Fruit fly (Drosophila melanogaster) whole organism, embryonic: ENCODE measurements around the gene CG34290.

Experiments
- B-H1 ChIP-seq: fragments of 200-800 bp; sonication (Bioruptor generic); IDR thresholded peaks from 3 replicates; pipeline ENCODE4 v1.3.6; 2022; ENCODE audit warnings: missing biosample characterization, missing genetic modification characterization
- Bteb2 ChIP-seq: fragments of 200-800 bp; sonication (Bioruptor generic); optimal IDR thresholded peaks from 2 replicates; lab custom pipeline; 2016; ENCODE audit warnings: missing biosample characterization, missing genetic modification characterization
- CG10366 ChIP-seq: fragments of 200-800 bp; sonication (Bioruptor generic); IDR thresholded peaks from 2 replicates; pipeline ENCODE4 v1.3.6; 2022; ENCODE audit warnings: missing biosample characterization, missing genetic modification characterization
- CG12104 ChIP-seq: fragments of 200-800 bp; sonication (Bioruptor generic); optimal IDR thresholded peaks from 3 replicates; lab custom pipeline; 2016; ENCODE audit warnings: missing biosample characterization, missing genetic modification characterization
- CG12942 ChIP-seq: fragments of 200-800 bp; sonication (Bioruptor generic); optimal IDR thresholded peaks from 3 replicates; lab custom pipeline; 2016; ENCODE audit warnings: missing biosample characterization, missing genetic modification characterization
- CG13296 ChIP-seq: fragments of 200-800 bp; sonication (Bioruptor generic); optimal IDR thresholded peaks from 3 replicates; lab custom pipeline; 2018; ENCODE audit warnings: missing biosample characterization, mild to moderate bottlenecking, missing genetic modification characterization
- CG16779 ChIP-seq: fragments of 200-800 bp; sonication (Bioruptor generic); IDR thresholded peaks from 2 replicates; pipeline ENCODE4 v1.3.6; 2022; ENCODE audit warnings: missing biosample characterization, missing genetic modification characterization
- CG16815 ChIP-seq: fragments of 200-800 bp; sonication (Bioruptor generic); optimal IDR thresholded peaks from 3 replicates; lab custom pipeline; 2017; ENCODE audit warnings: missing biosample characterization, mild to moderate bottlenecking, missing genetic modification characterization
- CG17612 ChIP-seq: fragments of 200-800 bp; sonication (Bioruptor generic); IDR thresholded peaks from 2 replicates; pipeline ENCODE4 v1.3.6; 2022; ENCODE audit warnings: missing biosample characterization, missing genetic modification characterization
- CG18476 ChIP-seq: fragments of 200-800 bp; sonication (Bioruptor generic); optimal IDR thresholded peaks from 2 replicates; lab custom pipeline; 2016; ENCODE audit warnings: missing biosample characterization, mild to moderate bottlenecking, missing genetic modification characterization
- CG18619 ChIP-seq: fragments of 200-800 bp; sonication (Bioruptor generic); optimal IDR thresholded peaks from 3 replicates; lab custom pipeline; 2017; ENCODE audit warnings: missing biosample characterization, mild to moderate bottlenecking, missing genetic modification characterization
- CG31224 ChIP-seq: fragments of 200-800 bp; sonication (Bioruptor generic); IDR thresholded peaks from 2 replicates; pipeline ENCODE4 v1.3.6; 2022; ENCODE audit warnings: missing biosample characterization, missing genetic modification characterization
- CG4282 ChIP-seq: fragments of 200-800 bp; sonication (Bioruptor generic); optimal IDR thresholded peaks from 2 replicates; lab custom pipeline; 2016; ENCODE audit warnings: missing biosample characterization, missing genetic modification characterization
- CG7556 ChIP-seq: fragments of 200-800 bp; sonication (Bioruptor generic); optimal IDR thresholded peaks from 2 replicates; lab custom pipeline; 2017; ENCODE audit warnings: missing biosample characterization, mild to moderate bottlenecking, missing genetic modification characterization
- CG9215 ChIP-seq: fragments of 200-800 bp; sonication (Bioruptor generic); IDR thresholded peaks from 2 replicates; pipeline ENCODE4 v1.3.6; 2022; ENCODE audit warnings: missing biosample characterization, missing genetic modification characterization
- CHES-1-like ChIP-seq: fragments of 200-800 bp; sonication (Bioruptor generic); optimal IDR thresholded peaks from 2 replicates; lab custom pipeline; 2016; ENCODE audit warnings: missing biosample characterization, missing genetic modification characterization
- CTCF ChIP-seq: fragments of 200-800 bp; sonication (Bioruptor generic); optimal IDR thresholded peaks from 2 replicates; lab custom pipeline; 2017; ENCODE audit warnings: missing biosample characterization, mild to moderate bottlenecking, missing genetic modification characterization, moderate library complexity
- CkIIα-i1 ChIP-seq: fragments of 200-800 bp; sonication (Bioruptor generic); IDR thresholded peaks from 2 replicates; pipeline ENCODE4 v1.3.6; 2022; ENCODE audit warnings: missing biosample characterization, missing genetic modification characterization
- D ChIP-seq, 2 experiments: fragments of 200-800 bp in 1 of 2; fragments of >200 bp in 1 of 2; sonication (Bioruptor generic) in 1 of 2; optimal IDR thresholded peaks; 2 replicates in 1 of 2; 3 replicates in 1 of 2; lab custom pipeline; 2017; ENCODE audit warnings: mild to moderate bottlenecking in 1 of 2, missing biosample characterization in 1 of 2, missing genetic modification characterization in 1 of 2, missing genetic modification reagents in 1 of 2
- Deaf1 ChIP-seq: fragments of 200-800 bp; optimal IDR thresholded peaks from 3 replicates; lab custom pipeline; 2019; ENCODE audit warnings: missing biosample characterization, mild to moderate bottlenecking, missing genetic modification characterization, moderate library complexity
- Doc3 ChIP-seq: fragments of 200-800 bp; sonication (Bioruptor generic); IDR thresholded peaks from 3 replicates; pipeline ENCODE4 v1.3.6; 2022; ENCODE audit warnings: missing biosample characterization, missing genetic modification characterization; ENCODE audit not compliant: partially characterized antibody
- HHEX ChIP-seq: fragments of 200-800 bp; sonication (Bioruptor generic); optimal IDR thresholded peaks from 3 replicates; lab custom pipeline; 2017; ENCODE audit warnings: missing biosample characterization, mild to moderate bottlenecking, missing genetic modification characterization, missing genetic modification reagents
- HLHmδ ChIP-seq: fragments of 200-800 bp; sonication (Bioruptor generic); optimal IDR thresholded peaks from 2 replicates; lab custom pipeline; 2018; ENCODE audit warnings: missing biosample characterization, mild to moderate bottlenecking, missing genetic modification characterization, moderate library complexity
- Hr51 ChIP-seq, 2 experiments: fragments of 200-800 bp; sonication (Bioruptor generic); optimal IDR thresholded peaks; 2 replicates in 1 of 2; 3 replicates in 1 of 2; lab custom pipeline; 2016 to 2018; ENCODE audit warnings: missing biosample characterization in 2 of 2, missing genetic modification characterization in 2 of 2, mild to moderate bottlenecking in 1 of 2, moderate library complexity in 1 of 2
- Jarid2 ChIP-seq: fragments of 200-800 bp; sonication (Bioruptor generic); optimal IDR thresholded peaks from 3 replicates; lab custom pipeline; 2017; ENCODE audit warnings: mild to moderate bottlenecking, missing biosample characterization, missing genetic modification reagents, missing genetic modification characterization
- Kr ChIP-seq: fragments of 200-800 bp; sonication (Bioruptor generic); optimal IDR thresholded peaks from 2 replicates; lab custom pipeline; 2017; ENCODE audit warnings: missing biosample characterization, mild to moderate bottlenecking, missing genetic modification characterization
- YL-1 ChIP-seq: fragments of 200-800 bp; sonication (Bioruptor generic); optimal IDR thresholded peaks from 3 replicates; lab custom pipeline; 2017; ENCODE audit warnings: missing biosample characterization, mild to moderate bottlenecking, missing genetic modification characterization
- btn ChIP-seq: fragments of 200-800 bp; sonication (Bioruptor generic); optimal IDR thresholded peaks from 2 replicates; lab custom pipeline; 2016; ENCODE audit warnings: missing biosample characterization, missing genetic modification characterization
- crc ChIP-seq: fragments of 200-800 bp; sonication (Bioruptor generic); optimal IDR thresholded peaks from 2 replicates; lab custom pipeline; 2016; ENCODE audit warnings: missing biosample characterization, missing genetic modification characterization
- danr ChIP-seq: fragments of 200-800 bp; sonication (Bioruptor generic); IDR thresholded peaks from 2 replicates; pipeline ENCODE4 v1.3.6; 2022; ENCODE audit warnings: missing biosample characterization, missing genetic modification characterization
- hb ChIP-seq: fragments of 200-800 bp; sonication (Bioruptor generic); IDR thresholded peaks from 3 replicates; pipeline ENCODE4 v1.3.6; 2022; ENCODE audit warnings: missing biosample characterization, missing genetic modification characterization; ENCODE audit not compliant: partially characterized antibody
- hbn ChIP-seq: fragments of 200-800 bp; sonication (Bioruptor generic); IDR thresholded peaks from 2 replicates; pipeline ENCODE4 v1.3.6; 2022; ENCODE audit warnings: missing biosample characterization, missing genetic modification characterization; ENCODE audit not compliant: partially characterized antibody
- hkb ChIP-seq, 2 experiments: fragments of 200-800 bp in 1 of 2; fragments of >200 bp in 1 of 2; sonication (Bioruptor generic) in 1 of 2; IDR thresholded peaks in 1 of 2; optimal IDR thresholded peaks in 1 of 2; 2 replicates each; pipeline versions ENCODE4 v1.3.6 to Lab custom; 2017 to 2022; ENCODE audit warnings: missing biosample characterization in 1 of 2, missing genetic modification characterization in 1 of 2
- lmd ChIP-seq: fragments of 200-800 bp; sonication (Bioruptor generic); IDR thresholded peaks from 2 replicates; pipeline ENCODE4 v1.3.6; 2022; ENCODE audit warnings: missing biosample characterization, missing genetic modification characterization
- mam ChIP-seq: fragments of 200-800 bp; sonication (Bioruptor generic); optimal IDR thresholded peaks from 3 replicates; lab custom pipeline; 2016; ENCODE audit warnings: missing biosample characterization, missing genetic modification characterization
- nmo ChIP-seq: fragments of 200-800 bp; sonication (Bioruptor generic); optimal IDR thresholded peaks from 2 replicates; lab custom pipeline; 2018; ENCODE audit warnings: missing biosample characterization, mild to moderate bottlenecking, missing genetic modification characterization, moderate library complexity
- nom ChIP-seq: fragments of 200-800 bp; sonication (Bioruptor generic); optimal IDR thresholded peaks from 2 replicates; lab custom pipeline; 2017; ENCODE audit warnings: missing biosample characterization, missing genetic modification characterization, mild to moderate bottlenecking, moderate library complexity, missing genetic modification reagents
- otp ChIP-seq: fragments of 200-800 bp; sonication (Bioruptor generic); IDR thresholded peaks from 3 replicates; pipeline ENCODE4, ENCODE4 v1.3.6; 2022; ENCODE audit warnings: missing biosample characterization, missing genetic modification characterization
- pb ChIP-seq: fragments of 200-800 bp; sonication (Bioruptor generic); optimal IDR thresholded peaks from 3 replicates; lab custom pipeline; 2016; ENCODE audit warnings: missing biosample characterization, missing genetic modification characterization
- sna ChIP-seq: fragments of 200-800 bp; sonication (Bioruptor generic); IDR thresholded peaks from 2 replicates; pipeline ENCODE4 v1.3.6; 2022; ENCODE audit warnings: missing biosample characterization, missing genetic modification characterization; ENCODE audit not compliant: partially characterized antibody
- sob ChIP-seq: fragments of 200-800 bp; sonication (Bioruptor generic); IDR thresholded peaks from 2 replicates; pipeline ENCODE4 v1.3.6; 2022; ENCODE audit warnings: missing biosample characterization, missing genetic modification characterization
- sug ChIP-seq: fragments of 200-800 bp; optimal IDR thresholded peaks from 2 replicates; lab custom pipeline; 2019; ENCODE audit warnings: missing biosample characterization, mild to moderate bottlenecking, missing genetic modification characterization, moderate library complexity
- tio ChIP-seq: fragments of 200-800 bp; sonication (Bioruptor generic); optimal IDR thresholded peaks from 2 replicates; lab custom pipeline; 2017; ENCODE audit warnings: missing biosample characterization, missing genetic modification characterization, inconsistent platforms
- trem ChIP-seq: fragments of 200-800 bp; optimal IDR thresholded peaks from 3 replicates; lab custom pipeline; 2019; ENCODE audit warnings: missing biosample characterization, mild to moderate bottlenecking, missing genetic modification characterization, moderate library complexity
- tup ChIP-seq: fragments of 200-800 bp; sonication (Bioruptor generic); optimal IDR thresholded peaks from 2 replicates; lab custom pipeline; 2016; ENCODE audit warnings: missing biosample characterization, mild to moderate bottlenecking, missing genetic modification characterization, moderate library complexity
- usp ChIP-seq: fragments of >200 bp; optimal IDR thresholded peaks from 2 replicates; lab custom pipeline; 2017; ENCODE audit warnings: missing biosample characterization, missing genetic modification characterization
- vvl ChIP-seq: fragments of 200-800 bp; sonication (Bioruptor generic); IDR thresholded peaks from 2 replicates; pipeline ENCODE4 v1.3.6; 2022; ENCODE audit warnings: missing biosample characterization, missing genetic modification characterization

CG34290 gene

DNA sequence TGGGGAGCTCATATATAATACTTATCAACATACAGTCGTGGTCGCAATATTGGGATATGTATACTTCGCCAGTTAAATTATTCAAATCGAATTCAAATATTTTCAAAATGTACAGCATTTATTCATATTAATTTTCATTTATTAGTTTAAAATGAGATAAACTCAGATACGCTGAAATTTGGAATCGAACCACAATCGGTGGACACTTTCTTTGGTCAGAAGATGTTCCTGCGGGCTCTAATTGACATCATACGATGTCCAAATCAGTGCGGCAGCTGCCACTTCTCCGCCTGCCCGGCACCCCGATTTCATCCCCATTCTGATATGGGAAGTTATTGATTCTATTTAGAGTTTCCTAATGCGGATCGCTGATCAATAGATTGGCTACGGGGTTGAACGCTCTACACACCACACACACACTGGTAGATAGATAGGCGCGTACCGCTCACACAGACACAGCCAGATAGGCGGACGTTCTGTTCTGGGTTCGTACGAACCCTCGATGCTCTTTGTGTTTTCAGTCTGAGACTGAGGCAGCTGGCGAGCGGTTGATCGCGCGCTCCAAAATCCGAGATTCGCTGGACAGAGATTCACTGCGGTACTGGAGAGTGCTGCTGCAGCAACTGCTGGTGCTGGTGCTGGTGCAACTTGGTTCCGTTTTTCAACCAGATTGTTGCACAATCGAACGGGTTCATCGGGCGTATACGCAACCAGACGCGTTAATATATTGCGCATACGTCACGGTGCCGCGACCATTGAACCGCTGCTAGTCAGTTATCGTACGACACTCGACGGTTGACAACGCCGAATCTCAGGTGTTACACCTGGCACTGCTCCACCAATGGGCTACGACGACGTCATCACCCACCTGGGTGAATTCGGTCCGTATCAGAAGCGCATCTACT lies 13.3 kb downstream of the CG34290 start, which contains the start of gene Orct (continued):
- no peak for TF ChIP-seq sna (GFP tag; lab: Robert Waterston, UW)
- peak; percentile 63 for TF ChIP-seq CG12104 (GFP tag; lab: Kevin White, UChicago)
- TF ChIP-seq CG9215 (GFP tag; lab: Robert Waterston, UW): peak; percentile 76
- TF ChIP-seq nmo: peak; percentile 74
- TF ChIP-seq CG13296 (GFP tag; lab: Kevin White, UChicago): peak; percentile 71
- TF ChIP-seq CG12942 (GFP tag; lab: Kevin White, UChicago): peak; percentile 55
- no peak for TF ChIP-seq tup (GFP tag; lab: Kevin White, UChicago)
- TF ChIP-seq otp (GFP tag; lab: Robert Waterston, UW): peak; percentile 32; the same call in 1 of the 3 replicates
- TF ChIP-seq danr (GFP tag; lab: Robert Waterston, UW): no peak
- TF ChIP-seq CG7556 (GFP tag; lab: Kevin White, UChicago): peak; percentile 88
- TF ChIP-seq hbn (GFP tag; lab: Robert Waterston, UW): no peak
- TF ChIP-seq trem (tag; lab: Kevin White, UChicago): peak; percentile 15
- TF ChIP-seq D (optimal IDR thresholded peaks at IDR 0.05; lab: Kevin White, UChicago): no peak
- TF ChIP-seq D (GFP tag; optimal IDR thresholded peaks at IDR 0.05; lab: Kevin White, UChicago): peak; percentile 33
- peak; percentile 88 for TF ChIP-seq CG18619
- peak; percentile 51 for TF ChIP-seq CG18476 (GFP tag; lab: Kevin White, UChicago)
- TF ChIP-seq B-H1 (GFP tag; lab: Robert Waterston, UW): peak; percentile 52; the same call in 2 of the 3 replicates
- no peak for TF ChIP-seq CG4282 (GFP tag; lab: Kevin White, UChicago)
- TF ChIP-seq CG31224 (GFP tag; lab: Robert Waterston, UW): peak; percentile 57; the same call in 1 of the 2 replicates
- no peak for TF ChIP-seq usp (GFP tag; lab: Kevin White, UChicago)
- TF ChIP-seq Doc3 (GFP tag; lab: Robert Waterston, UW): no peak
- no peak for TF ChIP-seq hb (GFP tag; lab: Robert Waterston, UW)
- 0 out of 2 replicates have a peak, but pooled peaks have one; percentile 49 for TF ChIP-seq CG17612 (GFP tag; lab: Robert Waterston, UW)
- TF ChIP-seq CHES-1-like (GFP tag; lab: Kevin White, UChicago): peak; percentile 62
- peak; percentile 69 for TF ChIP-seq CG16815
- TF ChIP-seq tio (GFP tag; lab: Kevin White, UChicago): peak; percentile 70
- TF ChIP-seq lmd (GFP tag; lab: Robert Waterston, UW): peak; percentile 76
- TF ChIP-seq Kr (GFP tag; lab: Kevin White, UChicago): no peak
- TF ChIP-seq CG16779 (GFP tag; lab: Robert Waterston, UW): no peak
- no peak for TF ChIP-seq nom (GFP tag; lab: Kevin White, UChicago)
- TF ChIP-seq vvl: peak; percentile 62; the same call in 1 of the 2 replicates
- TF ChIP-seq CkIIα-i1 (GFP tag; lab: Robert Waterston, UW): no peak
- peak; percentile 56 for TF ChIP-seq Bteb2 (GFP tag; lab: Kevin White, UChicago)
- peak; percentile 61 for TF ChIP-seq Deaf1 (tag; lab: Kevin White, UChicago)
- no peak for TF ChIP-seq HLHmδ
- TF ChIP-seq crc (GFP tag; lab: Kevin White, UChicago): peak; percentile 2
- peak; percentile 44; the same call in 1 of the 2 replicates for TF ChIP-seq CG10366 (GFP tag; lab: Robert Waterston, UW)
- peak; percentile 66; the same call in 1 of the 2 replicates for TF ChIP-seq sob (GFP tag; lab: Robert Waterston, UW)
- TF ChIP-seq CTCF (GFP tag; lab: Kevin White, UChicago): no peak
- TF ChIP-seq pb (GFP tag; lab: Kevin White, UChicago): no peak
- no peak for TF ChIP-seq hkb (optimal IDR thresholded peaks at IDR 0.05; lab: Kevin White, UChicago)
- TF ChIP-seq hkb (GFP tag; IDR thresholded peaks at IDR 0.05; lab: Robert Waterston, UW): peak; percentile 64
- TF ChIP-seq HHEX (GFP tag; lab: Kevin White, UChicago): peak; percentile 85
- peak; percentile 79 for TF ChIP-seq sug (tag; lab: Kevin White, UChicago)
- peak; percentile 5 for TF ChIP-seq YL-1 (GFP tag; lab: Kevin White, UChicago)
- TF ChIP-seq mam: peak; percentile 76
- peak; percentile 57 to 82 for TF ChIP-seq Hr51 (GFP tag; optimal IDR thresholded peaks at IDR 0.05; lab: Kevin White, UChicago)
- no peak for TF ChIP-seq btn (GFP tag; lab: Kevin White, UChicago)
- TF ChIP-seq Jarid2 (GFP tag; lab: Kevin White, UChicago): peak; percentile 73
